Fruit fly (Drosophila melanogaster): ENCODE data around the gene CG7600.

DNA sequence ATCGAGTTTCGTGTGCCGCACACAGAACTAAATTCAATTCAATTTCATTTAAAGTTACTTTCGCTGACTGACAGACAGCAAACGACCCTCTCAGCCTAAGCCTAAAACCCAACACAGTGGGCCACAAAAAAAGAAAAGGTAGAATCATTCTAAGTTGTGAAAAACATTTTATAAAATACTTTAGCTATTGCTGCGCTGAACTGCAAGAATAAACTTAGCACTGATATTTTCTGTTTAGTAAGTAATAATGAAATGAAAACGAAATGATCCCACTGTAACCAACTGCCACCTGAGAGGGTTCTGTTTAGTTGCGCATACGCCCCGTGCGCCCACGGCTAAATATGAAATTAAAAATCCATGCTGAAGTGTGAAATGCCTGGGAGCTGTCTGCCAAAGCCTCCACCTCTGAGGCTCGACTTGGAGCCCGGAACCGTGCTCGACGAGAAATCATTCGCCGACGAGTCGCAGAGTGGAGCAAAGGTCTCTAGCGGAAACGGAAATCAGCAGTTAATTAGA is 37.5 kb upstream of the CG7600 start, which contains the start of gene CG14142:
- no peak for TF ChIP-seq fd96Ca (GFP tag; IDR thresholded peaks at IDR 0.05)
- no peak for TF ChIP-seq CG34367 (tag; optimal IDR thresholded peaks at IDR 0.05)
- TF ChIP-seq CG32121 (GFP tag; IDR thresholded peaks at IDR 0.05) = no peak
- no peak for TF ChIP-seq Snoo (tag; optimal IDR thresholded peaks at IDR 0.05)
- TF ChIP-seq Pif1A (GFP tag; optimal IDR thresholded peaks at IDR 0.05) = no peak
- TF ChIP-seq CG10348 (GFP tag; IDR thresholded peaks at IDR 0.05) = no peak
- TF ChIP-seq CG17806 (tag; optimal IDR thresholded peaks at IDR 0.05) = no peak
- no peak for TF ChIP-seq CG12605 (GFP tag; IDR thresholded peaks at IDR 0.05)
- TF ChIP-seq EcR (GFP tag; optimal IDR thresholded peaks at IDR 0.05) = no peak
- no peak for TF ChIP-seq CG13204 (GFP tag; optimal IDR thresholded peaks at IDR 0.05)
- TF ChIP-seq CG15710 (tag; optimal IDR thresholded peaks at IDR 0.05) = no peak
- no peak for TF ChIP-seq CG8159 (tag; optimal IDR thresholded peaks at IDR 0.05)

Data from whole organism, pupa.